Fruit fly (Drosophila melanogaster) whole organism, prepupa: Measurements from ENCODE around the gene btl.
A peak's percentile ranks its signal among the peaks of the same experiment; 100 is the strongest.

ENCODE experiments used
- Blimp-1 ChIP-seq: fragments of 200-800 bp; sonication (Bioruptor generic); optimal IDR thresholded peaks from 3 replicates; lab custom pipeline; 2017; ENCODE audit warnings: missing biosample characterization, missing genetic modification characterization, mild to moderate bottlenecking, moderate library complexity, missing genetic modification reagents
- CG10669 ChIP-seq: fragments of 200-800 bp; sonication (Bioruptor generic); optimal IDR thresholded peaks from 3 replicates; lab custom pipeline; 2018; ENCODE audit warnings: missing biosample characterization, mild to moderate bottlenecking, missing genetic modification characterization, moderate library complexity
- CG11294 ChIP-seq: fragments of 200-800 bp; sonication (Bioruptor generic); IDR thresholded peaks from 2 replicates; pipeline ENCODE4 v1.3.6; 2022; ENCODE audit warnings: missing biosample characterization, missing genetic modification characterization
- CG11902 ChIP-seq: fragments of 200-800 bp; sonication (Bioruptor generic); optimal IDR thresholded peaks from 3 replicates; lab custom pipeline; 2016; ENCODE audit warnings: missing biosample characterization, missing genetic modification characterization
- CG1621 ChIP-seq: fragments of 200-800 bp; sonication (Bioruptor generic); optimal IDR thresholded peaks from 3 replicates; lab custom pipeline; 2018; ENCODE audit warnings: missing biosample characterization, mild to moderate bottlenecking, missing genetic modification characterization
- CG16779 ChIP-seq: fragments of 200-800 bp; sonication (Bioruptor generic); optimal IDR thresholded peaks from 3 replicates; lab custom pipeline; 2017; ENCODE audit warnings: missing biosample characterization, mild to moderate bottlenecking, missing genetic modification characterization
- CG3032 ChIP-seq: fragments of 200-800 bp; optimal IDR thresholded peaks from 2 replicates; lab custom pipeline; 2019; ENCODE audit warnings: missing biosample characterization, mild to moderate bottlenecking, missing genetic modification characterization, moderate library complexity
- CG31627 ChIP-seq: fragments of 200-800 bp; sonication (Bioruptor generic); optimal IDR thresholded peaks from 3 replicates; lab custom pipeline; 2016; ENCODE audit warnings: missing biosample characterization, missing genetic modification characterization
- CG3919 ChIP-seq: fragments of 200-800 bp; sonication (Bioruptor generic); optimal IDR thresholded peaks from 3 replicates; lab custom pipeline; 2016; ENCODE audit warnings: missing biosample characterization, missing genetic modification characterization
- CG4318 ChIP-seq: fragments of 200-800 bp; sonication (Bioruptor generic); optimal IDR thresholded peaks from 3 replicates; lab custom pipeline; 2017; ENCODE audit warnings: missing biosample characterization, mild to moderate bottlenecking, missing genetic modification characterization
- CG6163 ChIP-seq: fragments of 200-800 bp; sonication (Bioruptor generic); IDR thresholded peaks from 3 replicates; pipeline ENCODE4 v1.3.6; 2022; ENCODE audit warnings: missing biosample characterization, missing genetic modification characterization
- CG6276 ChIP-seq: fragments of 200-800 bp; sonication (Bioruptor generic); optimal IDR thresholded peaks from 2 replicates; lab custom pipeline; 2017; ENCODE audit warnings: missing biosample characterization, mild to moderate bottlenecking, missing genetic modification characterization
- CG6792 ChIP-seq: fragments of 200-800 bp; sonication (Bioruptor generic); optimal IDR thresholded peaks from 3 replicates; lab custom pipeline; 2016; ENCODE audit warnings: missing biosample characterization, missing genetic modification characterization
- CG6808 ChIP-seq: fragments of 200-800 bp; sonication (Bioruptor generic); optimal IDR thresholded peaks from 3 replicates; lab custom pipeline; 2017; ENCODE audit warnings: missing biosample characterization, missing genetic modification characterization, mild to moderate bottlenecking, moderate library complexity, missing genetic modification reagents
- CG7368 ChIP-seq: fragments of 200-800 bp; sonication (Bioruptor generic); optimal IDR thresholded peaks from 3 replicates; lab custom pipeline; 2016; ENCODE audit warnings: missing biosample characterization, missing genetic modification characterization
- CG8119 ChIP-seq: fragments of 200-800 bp; sonication (Bioruptor generic); IDR thresholded peaks from 3 replicates; pipeline ENCODE4 v1.3.6; 2022; ENCODE audit warnings: missing biosample characterization, missing genetic modification characterization
- CG8632 ChIP-seq: fragments of 200-800 bp; sonication (Bioruptor generic); optimal IDR thresholded peaks from 3 replicates; lab custom pipeline; 2016; ENCODE audit warnings: missing biosample characterization, missing genetic modification characterization
- CG9139 ChIP-seq: fragments of 200-800 bp; sonication (Bioruptor generic); optimal IDR thresholded peaks from 3 replicates; lab custom pipeline; 2017; ENCODE audit warnings: missing biosample characterization, mild to moderate bottlenecking, missing genetic modification characterization
- Eip75B ChIP-seq: fragments of 200-800 bp; sonication (Bioruptor generic); optimal IDR thresholded peaks from 3 replicates; lab custom pipeline; 2016; ENCODE audit warnings: missing biosample characterization, missing genetic modification characterization
- Eip78C ChIP-seq: fragments of 200-800 bp; sonication (Bioruptor generic); peaks from one replicate; lab custom pipeline; 2016; ENCODE audit warnings: missing biosample characterization, missing genetic modification characterization
- Eip93F ChIP-seq: fragments of 200-800 bp; sonication (Bioruptor generic); optimal IDR thresholded peaks from 2 replicates; lab custom pipeline; 2016; ENCODE audit warnings: missing biosample characterization, mild to moderate bottlenecking, missing genetic modification characterization
- Gug ChIP-seq: fragments of 200-800 bp; sonication (Bioruptor generic); IDR thresholded peaks from 2 replicates; pipeline ENCODE4 v1.3.6; 2022; ENCODE audit warnings: missing biosample characterization, missing genetic modification characterization
- Hr38 ChIP-seq: sonication (Bioruptor generic); optimal IDR thresholded peaks from 2 replicates; lab custom pipeline; 2016; ENCODE audit warnings: missing biosample characterization, missing genetic modification characterization
- Hr4 ChIP-seq: fragments of 200-800 bp; sonication (Bioruptor generic); optimal IDR thresholded peaks from 3 replicates; lab custom pipeline; 2016; ENCODE audit warnings: missing biosample characterization, missing genetic modification characterization
- Lpt ChIP-seq: fragments of 200-800 bp; sonication (Bioruptor generic); optimal IDR thresholded peaks from 3 replicates; lab custom pipeline; 2016; ENCODE audit warnings: missing biosample characterization, missing genetic modification characterization
- Met ChIP-seq: fragments of 200-800 bp; sonication (Bioruptor generic); optimal IDR thresholded peaks from 3 replicates; lab custom pipeline; 2016; ENCODE audit warnings: missing biosample characterization, missing genetic modification characterization
- OdsH ChIP-seq: fragments of 200-800 bp; sonication (Bioruptor generic); optimal IDR thresholded peaks from 3 replicates; lab custom pipeline; 2016; ENCODE audit warnings: missing biosample characterization, missing genetic modification characterization
- Sox102F ChIP-seq: fragments of 200-800 bp; sonication (Bioruptor generic); optimal IDR thresholded peaks from 2 replicates; lab custom pipeline; 2016; ENCODE audit warnings: missing biosample characterization, mild to moderate bottlenecking, missing genetic modification characterization
- Sox14 ChIP-seq: fragments of 200-800 bp; sonication (Bioruptor generic); optimal IDR thresholded peaks from 3 replicates; lab custom pipeline; 2016; ENCODE audit warnings: missing biosample characterization, missing genetic modification characterization
- dac ChIP-seq: fragments of 200-800 bp; sonication (Bioruptor generic); optimal IDR thresholded peaks from 2 replicates; lab custom pipeline; 2017; ENCODE audit warnings: missing biosample characterization, mild to moderate bottlenecking, missing genetic modification characterization
- dsx ChIP-seq: fragments of 200-800 bp; optimal IDR thresholded peaks from 3 replicates; lab custom pipeline; 2019; ENCODE audit warnings: missing biosample characterization, mild to moderate bottlenecking, missing genetic modification characterization, moderate library complexity; ENCODE audit not compliant: poor library complexity, severe bottlenecking
- eg ChIP-seq: fragments of 200-800 bp; sonication (Bioruptor generic); IDR thresholded peaks from 3 replicates; pipeline ENCODE4 v1.3.6; 2022; ENCODE audit warnings: missing biosample characterization, missing genetic modification characterization
- fd59A ChIP-seq: fragments of 200-800 bp; sonication (Bioruptor generic); optimal IDR thresholded peaks from 2 replicates; lab custom pipeline; 2017; ENCODE audit warnings: missing biosample characterization, mild to moderate bottlenecking, missing genetic modification characterization, missing genetic modification reagents
- fkh ChIP-seq: fragments of 200-800 bp; sonication (Bioruptor generic); optimal IDR thresholded peaks from 3 replicates; lab custom pipeline; 2017; ENCODE audit warnings: missing biosample characterization, mild to moderate bottlenecking, missing genetic modification characterization, moderate library complexity
- lz ChIP-seq: fragments of 200-800 bp; sonication (Bioruptor generic); optimal IDR thresholded peaks from 3 replicates; lab custom pipeline; 2016; ENCODE audit warnings: missing biosample characterization, missing genetic modification characterization
- net ChIP-seq: fragments of 200-800 bp; sonication (Bioruptor generic); optimal IDR thresholded peaks from 3 replicates; lab custom pipeline; 2016; ENCODE audit warnings: missing biosample characterization, missing genetic modification characterization
- salr ChIP-seq, 2 experiments: fragments of 200-800 bp; sonication (Bioruptor generic); optimal IDR thresholded peaks; 3 replicates each; lab custom pipeline; 2016 to 2018; ENCODE audit warnings: missing biosample characterization in 2 of 2, missing genetic modification characterization in 2 of 2, mild to moderate bottlenecking in 1 of 2
- spab ChIP-seq: fragments of 200-800 bp; sonication (Bioruptor generic); optimal IDR thresholded peaks from 2 replicates; lab custom pipeline; 2017; ENCODE audit warnings: missing biosample characterization, mild to moderate bottlenecking, missing genetic modification characterization, missing genetic modification reagents
- ss ChIP-seq, 2 experiments: fragments of 200-800 bp; sonication (Bioruptor generic); optimal IDR thresholded peaks; 2 replicates in 1 of 2; 3 replicates in 1 of 2; lab custom pipeline; 2017 to 2018; ENCODE audit warnings: mild to moderate bottlenecking in 2 of 2, missing biosample characterization in 2 of 2, missing genetic modification characterization in 2 of 2, moderate library complexity in 1 of 2
- svp ChIP-seq: fragments of 200-800 bp; sonication (Bioruptor generic); peaks from one replicate; lab custom pipeline; 2016; ENCODE audit warnings: missing biosample characterization, missing genetic modification characterization
- vri ChIP-seq: fragments of 200-800 bp; sonication (Bioruptor generic); optimal IDR thresholded peaks from 3 replicates; lab custom pipeline; 2016; ENCODE audit warnings: missing biosample characterization, mild to moderate bottlenecking, missing genetic modification characterization

The btl gene

dm6 chr3L:14083283-14083682 is 7.7 kb downstream of the btl start, which contains the start of gene CG8100 (continued):
- TF ChIP-seq ss (GFP tag; optimal IDR thresholded peaks at IDR 0.05; lab: Kevin White, UChicago) (peak in 1 of 2 experiments; percentile 72), CG6276 (GFP tag; lab: Kevin White, UChicago) (peak; percentile 66), Eip93F (GFP tag; lab: Kevin White, UChicago) (no peak), CG7368 (GFP tag; lab: Kevin White, UChicago) (peak; percentile 53), CG4318 (GFP tag; lab: Kevin White, UChicago) (peak; percentile 4), CG8632 (GFP tag; lab: Kevin White, UChicago) (peak; percentile 37), CG1621 (tag; lab: Kevin White, UChicago) (no peak)

dm6 chr3L:14086225-14086624 is 10.7 kb downstream of the btl start:
- no peak for TF ChIP-seq spab
- TF ChIP-seq Met (GFP tag; lab: Kevin White, UChicago): peak; percentile 5
- TF ChIP-seq CG6163: no peak
- no peak for TF ChIP-seq CG3032
- TF ChIP-seq CG16779: no peak
- no peak for TF ChIP-seq Sox14 (GFP tag; lab: Kevin White, UChicago)
- peak; percentile 62 for TF ChIP-seq svp (GFP tag; lab: Kevin White, UChicago)
- no peak for TF ChIP-seq CG8632 (GFP tag; lab: Kevin White, UChicago)
- TF ChIP-seq fkh (GFP tag; lab: Kevin White, UChicago): no peak
- no peak for TF ChIP-seq dsx (GFP tag; lab: Kevin White, UChicago)
- no peak for TF ChIP-seq CG31627 (GFP tag; lab: Kevin White, UChicago)
- peak; percentile 39 for TF ChIP-seq Eip78C
- TF ChIP-seq Sox102F: no peak
- TF ChIP-seq CG11902 (GFP tag; lab: Kevin White, UChicago): no peak
- TF ChIP-seq OdsH: no peak
- TF ChIP-seq salr (GFP tag; optimal IDR thresholded peaks at IDR 0.05; lab: Kevin White, UChicago): no peak
- TF ChIP-seq, all 60 proteins: peak for 3

- no peak for TF ChIP-seq fkh (GFP tag; lab: Kevin White, UChicago)
- TF ChIP-seq CG10669 (GFP tag; lab: Kevin White, UChicago): no peak
- TF ChIP-seq Gug (GFP tag; lab: Robert Waterston, UW): no peak
- TF ChIP-seq CG8119 (GFP tag; lab: Robert Waterston, UW): no peak
- TF ChIP-seq lz (GFP tag; lab: Kevin White, UChicago): no peak
- TF ChIP-seq CG31627 (GFP tag; lab: Kevin White, UChicago): no peak
- no peak for TF ChIP-seq Eip78C
- no peak for TF ChIP-seq svp (GFP tag; lab: Kevin White, UChicago)
- no peak for TF ChIP-seq CG6808 (GFP tag; lab: Kevin White, UChicago)
- TF ChIP-seq CG6792 (GFP tag; lab: Kevin White, UChicago): no peak
- no peak for TF ChIP-seq Lpt (GFP tag; lab: Kevin White, UChicago)
- no peak for TF ChIP-seq Hr4 (GFP tag; lab: Kevin White, UChicago)
- no peak for TF ChIP-seq dsx (GFP tag; lab: Kevin White, UChicago)
- TF ChIP-seq eg (GFP tag; lab: Robert Waterston, UW): no peak
Measured at dm6 chr3L:14089010-14089409, 13.4 kb downstream of the btl start.

dm6 chr3L:14089516-14089915 is 13.9 kb downstream of the btl start:
- TF ChIP-seq fd59A: no peak
- no peak for TF ChIP-seq net (GFP tag; lab: Kevin White, UChicago)
- TF ChIP-seq CG10669 (GFP tag; lab: Kevin White, UChicago): no peak
- no peak for TF ChIP-seq CG11294 (GFP tag; lab: Robert Waterston, UW)
- TF ChIP-seq Blimp-1 (GFP tag; lab: Kevin White, UChicago): no peak
- no peak for TF ChIP-seq CG8119 (GFP tag; lab: Robert Waterston, UW)
- TF ChIP-seq Eip75B: no peak
- TF ChIP-seq eg (GFP tag; lab: Robert Waterston, UW): no peak
- TF ChIP-seq Lpt (GFP tag; lab: Kevin White, UChicago): no peak
- TF ChIP-seq dac (GFP tag; lab: Kevin White, UChicago): no peak
- no peak for TF ChIP-seq CG9139 (GFP tag; lab: Kevin White, UChicago)
- no peak for TF ChIP-seq Hr38 (GFP tag; lab: Kevin White, UChicago)
- TF ChIP-seq lz (GFP tag; lab: Kevin White, UChicago): no peak
- no peak for TF ChIP-seq CG3919
- no peak for TF ChIP-seq vri (GFP tag; lab: Kevin White, UChicago)
- TF ChIP-seq CG8632 (GFP tag; lab: Kevin White, UChicago): no peak
- no peak for TF ChIP-seq CG31627 (GFP tag; lab: Kevin White, UChicago)
- TF ChIP-seq, all 60 proteins: peak for 0
